Fruit fly (Drosophila melanogaster) S2 (cell line): ENCODE measurements around the gene CG31870.

Experiments used
- CG8478 ChIP-seq: fragments of >200 bp; optimal IDR thresholded peaks from 2 replicates; lab custom pipeline; 2018
- CTCF ChIP-seq, 2 experiments: fragments of >200 bp; optimal IDR thresholded peaks; 2 replicates each; lab custom pipeline; 2018

- TF ChIP-seq CG8478 (lab: Kevin White, UChicago) (no peak), CTCF (optimal IDR thresholded peaks at IDR 0.05; lab: Kevin White, UChicago) (no peak)
Measured at dm6 chr2L:10743714-10744113, 46.3 kb upstream of the CG31870 start, which contains the start of gene CG6729.
